Worm (Caenorhabditis elegans): ENCODE results near the gene ZK669.2.

The ZK669.2 gene

DNA sequence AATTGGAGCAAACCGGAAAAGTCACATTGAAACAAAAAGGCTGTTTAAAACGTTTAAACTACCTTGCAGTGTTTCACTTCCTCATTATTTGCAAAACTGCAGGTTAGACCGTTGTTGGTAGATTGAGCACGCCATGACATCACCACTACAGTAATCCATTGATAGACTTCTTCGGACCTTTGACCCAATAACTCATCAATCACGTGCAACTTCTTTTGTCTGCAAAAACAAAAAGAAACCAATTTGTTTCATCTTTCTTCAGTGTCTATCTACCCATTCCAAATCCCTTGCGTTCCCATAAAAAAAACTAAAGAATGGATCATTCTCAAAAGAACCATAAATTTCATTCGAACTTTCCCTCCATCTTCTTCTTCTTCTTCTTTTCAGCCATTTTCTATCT is 43.1 kb upstream of the ZK669.2 start:
- TF ChIP-seq unc-42 (tag; optimal IDR thresholded peaks at IDR 0.05) (no peak), pat-9 (tag; optimal IDR thresholded peaks at IDR 0.05) (no peak), ztf-16 (tag; optimal IDR thresholded peaks at IDR 0.05) (no peak), ahr-1 (tag; optimal IDR thresholded peaks at IDR 0.05) (no peak), hlh-13 (GFP tag; optimal IDR thresholded peaks at IDR 0.05) (no peak), fkh-6 (tag; optimal IDR thresholded peaks at IDR 0.05) (no peak), che-1 (tag; optimal IDR thresholded peaks at IDR 0.05) (no peak), sox-4 (tag; optimal IDR thresholded peaks at IDR 0.05) (no peak), nhr-232 (tag; optimal IDR thresholded peaks at IDR 0.05) (no peak), ama-1 (optimal IDR thresholded peaks at IDR 0.05) (no peak), C38D4.7 (GFP tag; optimal IDR thresholded peaks at IDR 0.05) (no peak), hlh-15 (tag; optimal IDR thresholded peaks at IDR 0.05) (no peak), T23F11.4 (GFP tag; optimal IDR thresholded peaks at IDR 0.05) (no peak), odd-2 (tag; optimal IDR thresholded peaks at IDR 0.05) (no peak), dmd-4 (tag; optimal IDR thresholded peaks at IDR 0.05; ENCODE audit: borderline replicate concordance) (no peak), ceh-34 (tag; optimal IDR thresholded peaks at IDR 0.05) (no peak), pqm-1 (tag; optimal IDR thresholded peaks at IDR 0.05) (no peak), unc-3 (GFP tag; conservative IDR thresholded peaks at IDR 0.05) (no peak), unc-3 (tag; optimal IDR thresholded peaks at IDR 0.05) (no peak), ceh-24 (tag; optimal IDR thresholded peaks at IDR 0.05) (no peak)

DNA sequence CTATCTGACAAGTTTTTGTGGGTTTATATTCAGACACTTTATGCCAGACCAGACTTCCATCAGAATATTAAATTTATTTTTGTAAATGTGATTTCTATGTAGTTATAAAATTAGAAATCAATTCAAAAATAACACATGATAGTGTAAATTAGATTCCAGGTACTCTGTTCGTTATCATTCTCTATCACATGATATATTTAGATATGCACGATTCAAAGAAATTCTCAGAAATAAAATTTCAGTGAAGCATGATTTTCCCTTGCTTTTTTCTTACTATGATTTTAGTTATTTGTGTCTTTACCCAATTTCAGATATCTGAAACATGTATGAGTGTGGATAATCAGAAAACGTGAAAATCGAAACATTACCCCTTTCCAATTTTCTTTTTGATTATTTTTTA is 39.5 kb upstream of the ZK669.2 start:
- TF ChIP-seq odd-2 (tag; optimal IDR thresholded peaks at IDR 0.05): no peak
- no peak for TF ChIP-seq F13H6.1 (tag; optimal IDR thresholded peaks at IDR 0.05)
- no peak for TF ChIP-seq gmeb-2 (tag; optimal IDR thresholded peaks at IDR 0.05)
- no peak for TF ChIP-seq T23F11.4 (GFP tag; optimal IDR thresholded peaks at IDR 0.05)
- no peak for TF ChIP-seq rnt-1 (tag; optimal IDR thresholded peaks at IDR 0.05)
- no peak for TF ChIP-seq ceh-30 (tag; optimal IDR thresholded peaks at IDR 0.05)
- no peak for TF ChIP-seq ceh-19 (GFP tag; optimal IDR thresholded peaks at IDR 0.05)
- TF ChIP-seq sox-4 (tag; optimal IDR thresholded peaks at IDR 0.05): no peak
- TF ChIP-seq pqm-1 (tag; optimal IDR thresholded peaks at IDR 0.05): no peak
- TF ChIP-seq ceh-2 (tag; optimal IDR thresholded peaks at IDR 0.05): no peak

- TF ChIP-seq K09A11.1 (tag; optimal IDR thresholded peaks at IDR 0.05; ENCODE audit: insufficient read depth): no peak
- no peak for TF ChIP-seq C08G9.2 (tag; optimal IDR thresholded peaks at IDR 0.05)
- TF ChIP-seq eyg-1 (tag; optimal IDR thresholded peaks at IDR 0.05): no peak
- TF ChIP-seq mec-3 (tag; optimal IDR thresholded peaks at IDR 0.05; ENCODE audit: borderline replicate concordance): no peak
- no peak for TF ChIP-seq gmeb-2 (tag; optimal IDR thresholded peaks at IDR 0.05)
- TF ChIP-seq ceh-9 (tag; optimal IDR thresholded peaks at IDR 0.05): no peak
- TF ChIP-seq nhr-232 (tag; optimal IDR thresholded peaks at IDR 0.05): no peak
- TF ChIP-seq zip-5 (tag; optimal IDR thresholded peaks at IDR 0.05): no peak
- TF ChIP-seq syd-9 (tag; optimal IDR thresholded peaks at IDR 0.05): no peak
- TF ChIP-seq dve-1 (tag; optimal IDR thresholded peaks at IDR 0.05): no peak
Measured at ce11 chrII:7976308-7976707, 38.3 kb upstream of the ZK669.2 start, which contains the start of gene DH11.5. Gene DH11.5, plus strand, starts transcription at chrII:7976608.

DNA sequence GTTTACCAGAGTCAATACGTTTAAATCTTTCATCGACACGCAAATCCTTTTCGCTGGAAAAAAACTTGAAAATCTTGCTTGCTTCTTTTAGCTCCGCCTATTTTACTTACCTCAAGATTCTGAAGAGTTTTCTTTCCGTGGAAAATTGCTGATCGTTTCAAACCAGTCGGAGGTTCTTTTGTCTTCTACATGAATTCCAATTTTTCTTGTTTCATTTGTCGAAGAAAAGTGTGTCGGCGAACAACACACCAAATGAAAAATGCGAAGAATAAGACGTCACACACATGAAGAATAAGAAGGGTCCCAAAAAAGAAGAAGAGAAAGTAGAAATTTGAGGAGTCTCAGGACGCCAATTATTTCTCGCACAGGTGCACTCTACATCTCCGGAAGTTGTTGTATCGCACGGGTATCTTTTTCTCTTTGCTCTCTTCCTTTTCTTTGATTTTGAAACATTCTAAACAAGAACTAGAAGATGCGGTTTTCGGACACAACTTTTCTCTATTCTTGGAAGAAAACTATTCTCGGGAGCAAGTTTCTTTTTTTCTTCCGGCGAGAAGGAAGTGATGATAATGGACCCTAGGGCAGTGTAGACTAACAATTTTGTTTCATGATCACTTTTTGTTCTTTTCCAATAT is 36.3 kb upstream of the ZK669.2 start:
- no peak for TF ChIP-seq zip-5 (tag; optimal IDR thresholded peaks at IDR 0.05)
- TF ChIP-seq elt-2 (tag; optimal IDR thresholded peaks at IDR 0.05): no peak
- TF ChIP-seq nhr-11 (tag; optimal IDR thresholded peaks at IDR 0.05): no peak
- TF ChIP-seq ceh-14 (tag; optimal IDR thresholded peaks at IDR 0.05): no peak
- no peak for TF ChIP-seq unc-86 (tag; optimal IDR thresholded peaks at IDR 0.05)
- no peak for TF ChIP-seq ceh-18 (tag; optimal IDR thresholded peaks at IDR 0.05)
- TF ChIP-seq F13H6.1 (tag; optimal IDR thresholded peaks at IDR 0.05): no peak
- TF ChIP-seq sox-2 (GFP tag; IDR thresholded peaks at IDR 0.05): no peak
- no peak for TF ChIP-seq lim-6 (tag; optimal IDR thresholded peaks at IDR 0.05)
- no peak for TF ChIP-seq Y22D7AL.16 (tag; optimal IDR thresholded peaks at IDR 0.05)
